Worm (Caenorhabditis elegans): ENCODE results near the gene sqst-1.

ce11 chrIV:12032383-12032782 lies 1.7 kb upstream of the sqst-1 start:
- TF ChIP-seq sdz-12 (GFP tag; optimal IDR thresholded peaks at IDR 0.05) (peak; percentile 49), ama-1 (optimal IDR thresholded peaks at IDR 0.05) (peak; percentile 37), F26F4.8 (GFP tag; conservative IDR thresholded peaks at IDR 0.05) (no peak), lir-3 (tag; optimal IDR thresholded peaks at IDR 0.05) (no peak)

Data from whole organism, L4 larva.